Worm (Caenorhabditis elegans) whole organism, L3 larva: ENCODE data around the gene Y38C1AA.7.

Experiments
- elt-1 ChIP-seq: fragments of 150-350 bp; optimal IDR thresholded peaks from 2 replicates; lab custom pipeline; 2014; ENCODE audit warnings: missing biosample characterization, missing genetic modification characterization
- nhr-77 ChIP-seq: fragments of 150-350 bp; optimal IDR thresholded peaks from 2 replicates; lab custom pipeline; 2014; ENCODE audit warnings: missing biosample characterization, missing genetic modification characterization

DNA sequence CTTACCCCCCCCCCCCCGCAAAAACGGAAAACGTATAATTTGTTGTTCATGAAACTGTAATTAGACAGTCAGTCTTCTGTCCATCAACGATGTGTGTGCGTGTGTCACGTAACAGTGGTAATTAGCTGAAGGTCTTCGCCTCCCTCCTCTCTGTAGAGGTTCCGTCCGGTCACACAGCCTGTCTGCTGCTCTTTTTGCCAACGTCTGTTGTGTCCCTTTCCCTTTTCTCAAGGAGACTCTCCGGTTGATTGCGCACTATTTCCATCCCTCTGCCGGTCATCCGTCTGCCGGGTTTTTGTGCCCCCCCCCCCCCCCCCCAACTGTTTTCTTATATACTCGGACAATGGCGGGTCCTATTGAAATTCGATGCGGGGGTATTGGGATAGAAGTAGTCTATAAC lies 16.9 kb downstream of the Y38C1AA.7 start:
- TF ChIP-seq nhr-77 (no peak), elt-1 (tag; lab: Kevin White, UChicago) (no peak)
